Fruit fly (Drosophila melanogaster): ENCODE measurements around the gene CAHbeta.

- TF ChIP-seq Sin3A (optimal IDR thresholded peaks at IDR 0.05) (no peak), psq (optimal IDR thresholded peaks at IDR 0.05) (no peak)
Observed at dm6 chr3R:9030006-9030749, 49.5 kb downstream of the CAHbeta start.
